Fruit fly (Drosophila melanogaster): ENCODE measurements around the gene CG17122.
A peak's percentile ranks its signal among the peaks of the same experiment; 100 is the strongest.

The CG17122 gene

DNA sequence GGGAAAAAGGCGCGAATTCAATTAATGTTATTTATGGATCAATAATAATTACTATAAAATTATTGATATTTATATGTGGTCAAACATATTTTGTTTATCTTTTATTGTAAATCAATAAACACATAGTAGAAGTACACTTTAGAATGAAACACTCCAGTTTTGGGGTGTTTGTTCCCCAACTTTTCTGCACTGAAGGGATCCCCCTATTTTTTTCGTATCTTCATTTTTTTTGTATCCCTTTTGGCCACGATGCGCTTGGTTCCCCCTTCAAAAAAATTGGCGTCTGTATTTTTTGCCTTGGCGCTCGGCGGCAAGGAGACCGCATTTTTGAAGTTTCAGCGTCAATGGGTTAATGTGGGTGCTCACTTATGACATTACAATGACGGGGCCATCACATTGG, 34.4 kb downstream of the CG17122 start, which contains the start of gene Clc:
Gene Clc, plus strand, starts transcription at position 301 of the 400 bp plus-strand sequence.
- TF ChIP-seq Hr38 (GFP tag; optimal IDR thresholded peaks at IDR 0.05) (no peak), Hr4 (GFP tag; optimal IDR thresholded peaks at IDR 0.05) (no peak), Blimp-1 (GFP tag; optimal IDR thresholded peaks at IDR 0.05) (no peak), dsx (GFP tag; optimal IDR thresholded peaks at IDR 0.05; ENCODE audit: poor library complexity, severe bottlenecking) (no peak), svp (GFP tag) (no peak), Met (GFP tag; optimal IDR thresholded peaks at IDR 0.05) (no peak), CG6792 (GFP tag; optimal IDR thresholded peaks at IDR 0.05) (no peak), achi (GFP tag; optimal IDR thresholded peaks at IDR 0.05) (no peak), Sox102F (GFP tag; optimal IDR thresholded peaks at IDR 0.05) (no peak), pdm3 (GFP tag; optimal IDR thresholded peaks at IDR 0.05) (no peak), CG16779 (tag; optimal IDR thresholded peaks at IDR 0.05) (no peak), CG11762 (GFP tag; optimal IDR thresholded peaks at IDR 0.05; ENCODE audit: insufficient read depth) (no peak)

DNA sequence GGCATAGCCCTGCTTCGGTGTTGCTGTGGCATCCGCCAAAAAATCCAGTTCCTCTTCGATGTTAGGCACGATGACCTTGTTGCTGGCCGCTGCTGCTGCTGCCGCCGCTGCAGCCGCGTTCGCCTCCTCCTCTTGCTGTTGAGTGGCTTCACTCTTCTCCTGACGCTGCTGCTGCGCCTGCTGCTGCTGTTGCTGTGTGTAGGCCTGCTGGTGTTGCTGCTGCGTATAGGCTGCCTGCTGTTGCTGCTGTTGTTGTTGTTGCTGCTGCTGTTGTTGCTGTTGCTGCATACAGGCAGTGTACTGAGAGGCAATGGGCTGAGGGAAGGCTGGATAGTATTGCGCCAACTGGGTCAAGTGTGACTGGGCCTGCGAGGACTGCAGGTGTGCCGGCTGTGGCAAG, 38.0 kb downstream of the CG17122 start:
- TF ChIP-seq Sox15 (GFP tag; optimal IDR thresholded peaks at IDR 0.05) = no peak
- no peak for TF ChIP-seq lz (GFP tag; optimal IDR thresholded peaks at IDR 0.05)
- TF ChIP-seq Hr39 (GFP tag; optimal IDR thresholded peaks at IDR 0.05) = no peak
- no peak for TF ChIP-seq CG8319 (GFP tag; optimal IDR thresholded peaks at IDR 0.05)
- no peak for TF ChIP-seq Hr4 (GFP tag; optimal IDR thresholded peaks at IDR 0.05)
- no peak for TF ChIP-seq topi (GFP tag; optimal IDR thresholded peaks at IDR 0.05)
- no peak for TF ChIP-seq CG6792 (GFP tag; optimal IDR thresholded peaks at IDR 0.05)
- no peak for TF ChIP-seq CG15336 (GFP tag; IDR thresholded peaks at IDR 0.05)
- no peak for TF ChIP-seq pdm3 (GFP tag; optimal IDR thresholded peaks at IDR 0.05)
- no peak for TF ChIP-seq CG11902 (GFP tag; optimal IDR thresholded peaks at IDR 0.05)

DNA sequence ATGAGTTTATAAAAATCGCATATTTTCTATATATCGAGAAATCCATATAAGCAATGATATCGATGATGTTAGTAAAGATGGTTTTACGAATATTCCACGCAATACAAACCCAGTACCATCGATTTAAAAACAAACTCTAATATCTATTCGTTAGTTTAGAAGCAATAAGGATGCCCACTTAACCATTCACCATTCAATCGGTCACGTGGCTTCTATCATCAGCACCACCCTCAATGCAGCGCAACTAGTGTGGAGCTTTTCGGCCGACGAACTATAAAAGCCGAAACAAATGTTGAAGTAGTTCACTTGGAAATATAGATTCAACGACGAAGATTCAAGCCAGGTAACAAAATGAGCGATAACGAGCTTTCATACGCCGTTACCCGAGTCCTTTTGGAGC, 43.8 kb downstream of the CG17122 start, which contains the start of gene CG13813:
Gene CG13813, plus strand, starts transcription at position 301 of the 400 bp plus-strand sequence.
- TF ChIP-seq CG6854 (GFP tag; optimal IDR thresholded peaks at IDR 0.05) = no peak
- no peak for TF ChIP-seq CG11762 (GFP tag; optimal IDR thresholded peaks at IDR 0.05; ENCODE audit: insufficient read depth)
- no peak for TF ChIP-seq vri (GFP tag; optimal IDR thresholded peaks at IDR 0.05)
- no peak for TF ChIP-seq CG8632 (GFP tag; optimal IDR thresholded peaks at IDR 0.05)
- no peak for TF ChIP-seq ss (GFP tag; optimal IDR thresholded peaks at IDR 0.05)
- no peak for TF ChIP-seq CG1621 (tag; optimal IDR thresholded peaks at IDR 0.05)
- no peak for TF ChIP-seq CG6808 (GFP tag; optimal IDR thresholded peaks at IDR 0.05)
- TF ChIP-seq Eip78C (GFP tag) = no peak
- no peak for TF ChIP-seq CG15336 (GFP tag; IDR thresholded peaks at IDR 0.05)
- no peak for TF ChIP-seq OdsH (GFP tag; optimal IDR thresholded peaks at IDR 0.05)
- TF ChIP-seq CG16779 (tag; optimal IDR thresholded peaks at IDR 0.05) = no peak
- no peak for TF ChIP-seq Sox14 (GFP tag; optimal IDR thresholded peaks at IDR 0.05)
- TF ChIP-seq CG8319 (GFP tag; optimal IDR thresholded peaks at IDR 0.05) = no peak

DNA sequence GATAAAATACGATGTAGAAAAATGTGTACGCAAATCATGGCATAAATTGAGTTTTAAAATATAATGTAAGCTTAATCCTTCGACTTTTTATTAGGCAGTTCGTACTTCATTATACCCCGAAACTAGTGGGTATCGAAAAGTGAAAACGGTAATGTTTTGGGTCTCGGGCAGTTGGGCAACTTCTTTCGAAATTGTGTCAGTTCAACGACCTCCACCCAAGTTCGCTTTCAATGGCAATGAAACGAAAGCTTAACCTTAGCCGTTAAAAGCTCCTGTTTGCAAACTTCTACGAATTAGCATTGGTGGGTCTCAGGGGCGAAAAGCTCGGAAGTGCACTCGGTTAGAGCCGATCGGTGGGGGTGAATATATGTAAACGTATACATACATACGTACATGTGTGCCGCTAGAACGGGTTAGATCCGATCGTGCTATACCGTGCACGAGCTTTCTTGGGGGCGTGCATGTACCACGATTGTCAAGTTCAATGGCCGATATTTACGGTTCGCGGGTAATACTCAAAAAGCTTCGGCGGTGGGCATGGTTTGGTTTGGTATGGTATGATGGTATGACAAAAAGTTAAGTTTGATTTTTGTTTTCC, 44.9 kb downstream of the CG17122 start:
- TF ChIP-seq Eip93F (GFP tag; optimal IDR thresholded peaks at IDR 0.05) = peak; percentile 76
- no peak for TF ChIP-seq Ets21C (GFP tag; optimal IDR thresholded peaks at IDR 0.05)
- TF ChIP-seq CG31627 (GFP tag; optimal IDR thresholded peaks at IDR 0.05) = no peak
- TF ChIP-seq Sox15 (GFP tag; optimal IDR thresholded peaks at IDR 0.05) = no peak
- TF ChIP-seq Blimp-1 (GFP tag; optimal IDR thresholded peaks at IDR 0.05) = peak; percentile 87
- peak; percentile 74 for TF ChIP-seq Eip78C (GFP tag)
- no peak for TF ChIP-seq fd59A (GFP tag; optimal IDR thresholded peaks at IDR 0.05)
- no peak for TF ChIP-seq CG32006 (GFP tag; optimal IDR thresholded peaks at IDR 0.05)
- TF ChIP-seq esn (GFP tag; optimal IDR thresholded peaks at IDR 0.05) = peak; percentile 17
- TF ChIP-seq CG6792 (GFP tag; optimal IDR thresholded peaks at IDR 0.05) = no peak
- TF ChIP-seq CG11902 (GFP tag; optimal IDR thresholded peaks at IDR 0.05) = no peak
- 0 out of 3 replicates have a peak, but pooled peaks have one; percentile 17 for TF ChIP-seq CG6163 (GFP tag; IDR thresholded peaks at IDR 0.05)
